Fruit fly (Drosophila melanogaster) whole organism, embryonic: ENCODE data around the gene CG32564.

Experiments
- Asciz ChIP-seq: fragments of 200-800 bp; sonication (Bioruptor generic); optimal IDR thresholded peaks from 2 replicates; lab custom pipeline; 2017; ENCODE audit warnings: missing biosample characterization, mild to moderate bottlenecking, missing genetic modification characterization, missing genetic modification reagents
- B-H1 ChIP-seq: fragments of 200-800 bp; sonication (Bioruptor generic); IDR thresholded peaks from 3 replicates; pipeline ENCODE4 v1.3.6; 2022; ENCODE audit warnings: missing biosample characterization, missing genetic modification characterization
- CG10366 ChIP-seq: fragments of 200-800 bp; sonication (Bioruptor generic); IDR thresholded peaks from 2 replicates; pipeline ENCODE4 v1.3.6; 2022; ENCODE audit warnings: missing biosample characterization, missing genetic modification characterization
- CG12071 ChIP-seq: fragments of 200-800 bp; sonication (Bioruptor generic); optimal IDR thresholded peaks from 3 replicates; lab custom pipeline; 2018; ENCODE audit warnings: missing biosample characterization, mild to moderate bottlenecking, missing genetic modification characterization
- CG14050 ChIP-seq: fragments of 200-800 bp; sonication (Bioruptor generic); IDR thresholded peaks from 3 replicates; pipeline ENCODE4 v1.3.6; 2022; ENCODE audit warnings: missing biosample characterization, missing genetic modification characterization
- CG15269 ChIP-seq: fragments of 200-800 bp; sonication (Bioruptor generic); optimal IDR thresholded peaks from 2 replicates; lab custom pipeline; 2018; ENCODE audit warnings: missing biosample characterization, mild to moderate bottlenecking, missing genetic modification characterization, moderate library complexity
- CG15696 ChIP-seq: fragments of 200-800 bp; sonication (Bioruptor generic); optimal IDR thresholded peaks from 2 replicates; lab custom pipeline; 2019; ENCODE audit warnings: missing biosample characterization, mild to moderate bottlenecking, missing genetic modification characterization, moderate library complexity
- CG17802 ChIP-seq: fragments of 200-800 bp; sonication (Bioruptor generic); optimal IDR thresholded peaks from 2 replicates; lab custom pipeline; 2018; ENCODE audit warnings: missing biosample characterization, mild to moderate bottlenecking, missing genetic modification characterization, moderate library complexity
- CG2120 ChIP-seq: fragments of 200-800 bp; sonication (Bioruptor generic); optimal IDR thresholded peaks from 3 replicates; lab custom pipeline; 2016; ENCODE audit warnings: missing biosample characterization, missing genetic modification characterization
- CG31441 ChIP-seq: fragments of 200-800 bp; sonication (Bioruptor generic); IDR thresholded peaks from 2 replicates; pipeline ENCODE4 v1.3.6; 2022; ENCODE audit warnings: missing biosample characterization, missing genetic modification characterization
- CG33213 ChIP-seq: fragments of 200-800 bp; sonication (Bioruptor generic); optimal IDR thresholded peaks from 3 replicates; lab custom pipeline; 2016; ENCODE audit warnings: missing biosample characterization, missing genetic modification characterization
- CG3838 ChIP-seq: fragments of 200-800 bp; sonication (Bioruptor generic); optimal IDR thresholded peaks from 3 replicates; lab custom pipeline; 2016; ENCODE audit warnings: missing biosample characterization, missing genetic modification characterization
- CG42726 ChIP-seq: fragments of 200-800 bp; sonication (Bioruptor generic); IDR thresholded peaks from 2 replicates; pipeline ENCODE4 v1.3.6; 2022; ENCODE audit warnings: missing biosample characterization, missing genetic modification characterization; ENCODE audit not compliant: partially characterized antibody
- CG7839 ChIP-seq: fragments of 200-800 bp; sonication (Bioruptor generic); optimal IDR thresholded peaks from 3 replicates; lab custom pipeline; 2018; ENCODE audit warnings: missing biosample characterization, mild to moderate bottlenecking, missing genetic modification characterization, moderate library complexity
- CkIIα-i1 ChIP-seq: fragments of 200-800 bp; sonication (Bioruptor generic); IDR thresholded peaks from 2 replicates; pipeline ENCODE4 v1.3.6; 2022; ENCODE audit warnings: missing biosample characterization, missing genetic modification characterization
- CrebB ChIP-seq: fragments of 200-800 bp; sonication (Bioruptor generic); optimal IDR thresholded peaks from 3 replicates; lab custom pipeline; 2018; ENCODE audit warnings: missing biosample characterization, mild to moderate bottlenecking, missing genetic modification characterization
- Dfd ChIP-seq, 2 experiments: fragments of >200 bp; optimal IDR thresholded peaks; 2 replicates each; lab custom pipeline; 2017; ENCODE audit warnings: missing biosample characterization in 2 of 2, missing genetic modification characterization in 2 of 2
- Elba2 ChIP-seq: fragments of 200-800 bp; sonication (Bioruptor generic); optimal IDR thresholded peaks from 3 replicates; lab custom pipeline; 2016; ENCODE audit warnings: missing biosample characterization, missing genetic modification characterization
- GATAe ChIP-seq: fragments of 200-800 bp; sonication (Bioruptor generic); conservative IDR thresholded peaks from 2 replicates; pipeline ENCODE4 v1.3.6; 2022; ENCODE audit warnings: missing biosample characterization, missing genetic modification characterization
- Gug ChIP-seq: fragments of 200-800 bp; sonication (Bioruptor generic); IDR thresholded peaks from 4 replicates; pipeline ENCODE4 v1.3.6; 2022; ENCODE audit warnings: missing biosample characterization, missing genetic modification characterization
- HmgD ChIP-seq: fragments of 200-800 bp; sonication (Bioruptor generic); optimal IDR thresholded peaks from 3 replicates; lab custom pipeline; 2016; ENCODE audit warnings: missing biosample characterization, missing genetic modification characterization
- Hr3 ChIP-seq: fragments of 200-800 bp; sonication (Bioruptor generic); optimal IDR thresholded peaks from 3 replicates; lab custom pipeline; 2016; ENCODE audit warnings: missing biosample characterization, missing genetic modification characterization
- Hr39 ChIP-seq: fragments of >200 bp; optimal IDR thresholded peaks from 2 replicates; lab custom pipeline; 2017
- Jarid2 ChIP-seq: fragments of 200-800 bp; sonication (Bioruptor generic); optimal IDR thresholded peaks from 3 replicates; lab custom pipeline; 2017; ENCODE audit warnings: mild to moderate bottlenecking, missing biosample characterization, missing genetic modification reagents, missing genetic modification characterization
- Lhr ChIP-seq: fragments of 200-800 bp; sonication (Bioruptor generic); optimal IDR thresholded peaks from 3 replicates; lab custom pipeline; 2017; ENCODE audit warnings: mild to moderate bottlenecking, missing biosample characterization, missing genetic modification reagents, missing genetic modification characterization
- MTF-1 ChIP-seq: fragments of 200-800 bp; sonication (Bioruptor generic); optimal IDR thresholded peaks from 2 replicates; lab custom pipeline; 2018; ENCODE audit warnings: missing biosample characterization, mild to moderate bottlenecking, missing genetic modification characterization, borderline replicate concordance
- Mrtf ChIP-seq: fragments of 200-800 bp; sonication (Bioruptor generic); IDR thresholded peaks from 3 replicates; pipeline ENCODE4 v1.3.6; 2022; ENCODE audit warnings: missing biosample characterization, missing genetic modification characterization
- Nf-YC ChIP-seq: fragments of 200-800 bp; optimal IDR thresholded peaks from 3 replicates; lab custom pipeline; 2019; ENCODE audit warnings: missing biosample characterization, mild to moderate bottlenecking, missing genetic modification characterization, moderate library complexity
- Pdp1 ChIP-seq, 2 experiments: fragments of 200-800 bp; sonication (Bioruptor generic); optimal IDR thresholded peaks; 3 replicates each; lab custom pipeline; 2016; ENCODE audit warnings: missing biosample characterization in 2 of 2, missing genetic modification characterization in 2 of 2, mild to moderate bottlenecking in 1 of 2, moderate library complexity in 1 of 2
- Ptx1 ChIP-seq: fragments of 200-800 bp; sonication (Bioruptor generic); IDR thresholded peaks from 2 replicates; pipeline ENCODE4 v1.3.6; 2022; ENCODE audit warnings: missing biosample characterization, missing genetic modification characterization
- Rfx ChIP-seq: fragments of 200-800 bp; sonication (Bioruptor generic); IDR thresholded peaks from 2 replicates; pipeline ENCODE4 v1.3.6; 2022; ENCODE audit warnings: missing biosample characterization, missing genetic modification characterization
- Xbp1 ChIP-seq: fragments of 200-800 bp; sonication (Bioruptor generic); optimal IDR thresholded peaks from 3 replicates; lab custom pipeline; 2016; ENCODE audit warnings: missing biosample characterization, mild to moderate bottlenecking, missing genetic modification characterization
- Xrp1 ChIP-seq: fragments of 200-800 bp; sonication (Bioruptor generic); IDR thresholded peaks from 2 replicates; pipeline ENCODE4 v1.3.6; 2022; ENCODE audit warnings: missing biosample characterization, missing genetic modification characterization
- abd-A ChIP-seq: fragments of 200-800 bp; sonication (Bioruptor generic); optimal IDR thresholded peaks from 3 replicates; lab custom pipeline; 2019; ENCODE audit warnings: missing biosample characterization, mild to moderate bottlenecking, missing genetic modification characterization, moderate library complexity
- az2 ChIP-seq: fragments of 200-800 bp; sonication (Bioruptor generic); optimal IDR thresholded peaks from 3 replicates; lab custom pipeline; 2016; ENCODE audit warnings: missing biosample characterization, missing genetic modification characterization
- bab2 ChIP-seq: fragments of 200-800 bp; sonication (Bioruptor generic); optimal IDR thresholded peaks from 2 replicates; lab custom pipeline; 2016; ENCODE audit warnings: missing biosample characterization, missing genetic modification characterization
- bbx ChIP-seq: fragments of 200-800 bp; sonication (Bioruptor generic); IDR thresholded peaks from 2 replicates; pipeline ENCODE4 v1.3.6; 2022; ENCODE audit warnings: missing biosample characterization, missing genetic modification characterization; ENCODE audit not compliant: partially characterized antibody
- dysf ChIP-seq: fragments of 200-800 bp; sonication (Bioruptor generic); IDR thresholded peaks from 3 replicates; pipeline ENCODE4 v1.3.6; 2022; ENCODE audit warnings: missing biosample characterization, missing genetic modification characterization
- emc ChIP-seq: fragments of 200-800 bp; sonication (Bioruptor generic); optimal IDR thresholded peaks from 2 replicates; lab custom pipeline; 2016; ENCODE audit warnings: missing biosample characterization, missing genetic modification characterization
- fd96Cb ChIP-seq: fragments of 200-800 bp; sonication (Bioruptor generic); optimal IDR thresholded peaks from 2 replicates; lab custom pipeline; 2018; ENCODE audit warnings: missing biosample characterization, mild to moderate bottlenecking, missing genetic modification characterization, moderate library complexity
- fu2 ChIP-seq: fragments of 200-800 bp; sonication (Bioruptor generic); optimal IDR thresholded peaks from 2 replicates; lab custom pipeline; 2016; ENCODE audit warnings: missing biosample characterization, missing genetic modification characterization
- gce ChIP-seq: fragments of 200-800 bp; sonication (Bioruptor generic); IDR thresholded peaks from 3 replicates; pipeline ENCODE4 v1.3.6; 2022; ENCODE audit warnings: missing biosample characterization, missing genetic modification characterization
- hkb ChIP-seq, 2 experiments: fragments of 200-800 bp in 1 of 2; fragments of >200 bp in 1 of 2; sonication (Bioruptor generic) in 1 of 2; IDR thresholded peaks in 1 of 2; optimal IDR thresholded peaks in 1 of 2; 2 replicates each; pipeline versions ENCODE4 v1.3.6 to Lab custom; 2017 to 2022; ENCODE audit warnings: missing biosample characterization in 1 of 2, missing genetic modification characterization in 1 of 2
- oc ChIP-seq: fragments of 200-800 bp; sonication (Bioruptor generic); optimal IDR thresholded peaks from 2 replicates; lab custom pipeline; 2018; ENCODE audit warnings: missing biosample characterization, mild to moderate bottlenecking, missing genetic modification characterization, moderate library complexity
- onecut ChIP-seq: fragments of 200-800 bp; sonication (Bioruptor generic); IDR thresholded peaks from 2 replicates; pipeline ENCODE4 v1.3.6; 2022; ENCODE audit warnings: missing biosample characterization, missing genetic modification characterization
- sim ChIP-seq: fragments of 200-800 bp; sonication (Bioruptor generic); IDR thresholded peaks from 2 replicates; pipeline ENCODE4 v1.3.6; 2022; ENCODE audit warnings: missing biosample characterization, missing genetic modification characterization
- sisA ChIP-seq: fragments of 200-800 bp; sonication (Bioruptor generic); IDR thresholded peaks from 2 replicates; pipeline ENCODE4 v1.3.6; 2022; ENCODE audit warnings: missing biosample characterization, missing genetic modification characterization
- trh ChIP-seq: fragments of 200-800 bp; sonication (Bioruptor generic); optimal IDR thresholded peaks from 2 replicates; lab custom pipeline; 2016; ENCODE audit warnings: missing biosample characterization, missing genetic modification characterization
- zen2 ChIP-seq: fragments of 200-800 bp; sonication (Bioruptor generic); IDR thresholded peaks from 3 replicates; pipeline ENCODE4 v1.3.6; 2022; ENCODE audit warnings: missing biosample characterization, missing genetic modification characterization; ENCODE audit not compliant: partially characterized antibody

The CG32564 gene

DNA sequence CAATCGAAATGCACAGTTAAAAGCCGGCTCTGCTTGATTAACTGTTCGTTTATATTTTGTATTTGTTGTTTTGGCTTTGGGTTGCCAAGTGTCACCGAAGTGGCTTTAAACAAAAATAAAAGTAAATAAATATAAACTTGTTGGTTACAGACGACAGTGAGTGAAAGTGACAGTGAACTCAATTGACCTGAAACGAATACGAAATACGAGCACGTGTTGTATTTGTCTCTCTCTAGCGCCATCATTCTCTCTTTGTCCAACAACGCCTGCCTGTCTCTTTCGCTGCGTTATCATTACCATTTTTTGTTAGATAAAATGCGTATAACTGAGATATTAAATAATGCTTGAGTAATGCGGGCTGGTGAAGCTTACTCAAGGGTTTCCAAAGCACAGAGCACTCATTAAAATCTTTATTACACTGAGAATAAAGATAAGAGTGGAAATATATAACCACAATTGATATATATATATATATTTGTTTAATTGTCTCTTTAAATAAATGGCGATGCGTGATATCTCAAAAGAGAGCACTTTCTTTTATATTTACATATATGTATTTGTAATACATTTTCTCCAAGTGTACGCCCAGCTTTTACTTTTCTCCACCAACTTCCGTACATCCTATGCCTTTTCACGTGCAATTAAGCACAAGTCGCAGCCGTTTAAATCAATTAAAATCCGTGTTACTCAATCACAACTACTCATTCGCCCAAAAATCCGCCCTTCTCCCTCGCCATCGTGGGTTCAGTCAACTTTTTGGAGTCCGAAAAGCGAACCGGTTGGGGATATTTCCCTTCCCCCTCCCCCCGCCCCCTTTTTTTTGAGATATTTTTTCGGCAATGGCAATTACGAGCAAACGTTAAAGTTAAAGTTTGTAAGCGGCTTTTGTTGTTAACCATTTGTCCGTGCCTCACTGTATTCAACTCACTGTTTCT, 24.7 kb upstream of the CG32564 start (continued):
- no peak for TF ChIP-seq onecut (GFP tag; lab: Robert Waterston, UW)
- no peak for TF ChIP-seq MTF-1 (GFP tag; lab: Kevin White, UChicago)
- TF ChIP-seq dysf (GFP tag; lab: Robert Waterston, UW), result 0 out of 3 replicates have a peak, but pooled peaks have one; percentile 10
- TF ChIP-seq CG12071 (GFP tag; lab: Kevin White, UChicago), result no peak
- TF ChIP-seq Elba2, result no peak
- TF ChIP-seq CG7839 (tag; lab: Kevin White, UChicago), result peak; percentile 34
- no peak for TF ChIP-seq CG15696 (tag; lab: Kevin White, UChicago)
- TF ChIP-seq zen2 (GFP tag; lab: Robert Waterston, UW), result no peak
- TF ChIP-seq CrebB, result no peak
- no peak for TF ChIP-seq Lhr
- no peak for TF ChIP-seq CG14050 (GFP tag; lab: Robert Waterston, UW)
- TF ChIP-seq fd96Cb (tag; lab: Kevin White, UChicago), result peak; percentile 35
- TF ChIP-seq CG42726 (GFP tag; lab: Robert Waterston, UW), result no peak
- TF ChIP-seq Jarid2 (GFP tag; lab: Kevin White, UChicago), result no peak
- TF ChIP-seq bbx (GFP tag; lab: Robert Waterston, UW), result no peak
- TF ChIP-seq CG33213 (GFP tag; lab: Kevin White, UChicago), result no peak
- TF ChIP-seq az2 (GFP tag; lab: Kevin White, UChicago), result peak; percentile 5
- TF ChIP-seq CG15269 (tag; lab: Kevin White, UChicago), result peak; percentile 16
- TF ChIP-seq Dfd (GFP tag; optimal IDR thresholded peaks at IDR 0.05; lab: Kevin White, UChicago), result no peak
- TF ChIP-seq sim (GFP tag; lab: Robert Waterston, UW), result no peak
- peak; percentile 57 for TF ChIP-seq CG31441 (GFP tag; lab: Robert Waterston, UW)
- no peak for TF ChIP-seq abd-A (tag; lab: Kevin White, UChicago)
- TF ChIP-seq emc, result no peak
- TF ChIP-seq CG2120, result no peak
- no peak for TF ChIP-seq Asciz (GFP tag; lab: Kevin White, UChicago)
- TF ChIP-seq Xbp1 (GFP tag; lab: Kevin White, UChicago), result peak; percentile 18
- TF ChIP-seq Gug (GFP tag; lab: Robert Waterston, UW), result no peak
- 0 out of 2 replicates have a peak, but pooled peaks have one; percentile 7 for TF ChIP-seq CG10366 (GFP tag; lab: Robert Waterston, UW)
- TF ChIP-seq hkb (optimal IDR thresholded peaks at IDR 0.05; lab: Kevin White, UChicago), result no peak
- TF ChIP-seq hkb (GFP tag; IDR thresholded peaks at IDR 0.05; lab: Robert Waterston, UW), result peak; percentile 52; the same call in 1 of the 2 replicates
- TF ChIP-seq Rfx (GFP tag; lab: Robert Waterston, UW), result no peak
- no peak for TF ChIP-seq Hr3
- no peak for TF ChIP-seq CkIIα-i1 (GFP tag; lab: Robert Waterston, UW)
- peak; percentile 9 for TF ChIP-seq Nf-YC
- TF ChIP-seq GATAe (GFP tag; lab: Robert Waterston, UW), result no peak
- no peak for TF ChIP-seq gce (GFP tag; lab: Robert Waterston, UW)
- peak; percentile 34; the same call in 1 of the 2 replicates for TF ChIP-seq sisA (GFP tag; lab: Robert Waterston, UW)
- no peak for TF ChIP-seq HmgD (GFP tag; lab: Kevin White, UChicago)
- TF ChIP-seq oc (tag; lab: Kevin White, UChicago), result peak; percentile 13
- 0 out of 2 replicates have a peak, but pooled peaks have one; percentile 27 for TF ChIP-seq Ptx1 (GFP tag; lab: Robert Waterston, UW)
- peak; percentile 45; the same call in 1 of the 2 replicates for TF ChIP-seq Xrp1
- TF ChIP-seq fu2, result no peak
- no peak for TF ChIP-seq CG3838 (GFP tag; lab: Kevin White, UChicago)
- no peak for TF ChIP-seq CG17802
- TF ChIP-seq trh (GFP tag; lab: Kevin White, UChicago), result no peak
- TF ChIP-seq bab2 (GFP tag; lab: Kevin White, UChicago), result no peak
- no peak for TF ChIP-seq Mrtf
- peak in 1 of 2 experiments; percentile 7 for TF ChIP-seq Pdp1 (GFP tag; optimal IDR thresholded peaks at IDR 0.05; lab: Kevin White, UChicago)
- no peak for TF ChIP-seq Hr39 (lab: Kevin White, UChicago)
- no peak for TF ChIP-seq B-H1 (GFP tag; lab: Robert Waterston, UW)
